Worm (Caenorhabditis elegans): Measurements from ENCODE around the gene Y37E11AL.3.
A peak's percentile ranks its signal among the peaks of the same experiment; 100 is the strongest.

The Y37E11AL.3 gene

ce11 chrIV:3725845-3726244 lies 31.1 kb downstream of the Y37E11AL.3 start, which contains the start of gene smgl-2:
Gene smgl-2 (plus strand): TSS chrIV:3726164.
- TF ChIP-seq hmg-4 (GFP tag; optimal IDR thresholded peaks at IDR 0.05) = peak; percentile 21
- TF ChIP-seq F13C5.2 (tag; optimal IDR thresholded peaks at IDR 0.05) = peak; percentile 78
- TF ChIP-seq sea-1 (GFP tag; conservative IDR thresholded peaks at IDR 0.05) = no peak

- TF ChIP-seq tbx-37 (GFP tag; conservative IDR thresholded peaks at IDR 0.05) (no peak), ets-7 (tag; optimal IDR thresholded peaks at IDR 0.05) (no peak), aly-1 (tag; optimal IDR thresholded peaks at IDR 0.05) (no peak), tbx-11 (GFP tag; IDR thresholded peaks at IDR 0.05) (no peak), flt-1 (GFP tag; IDR thresholded peaks at IDR 0.05) (no peak), tra-4 (tag; optimal IDR thresholded peaks at IDR 0.05) (no peak), B0310.2 (tag; optimal IDR thresholded peaks at IDR 0.05) (no peak), pes-1 (GFP tag; IDR thresholded peaks at IDR 0.05) (no peak), F13C5.2 (tag; optimal IDR thresholded peaks at IDR 0.05) (no peak), hmg-4 (GFP tag; optimal IDR thresholded peaks at IDR 0.05) (no peak), hmbx-1 (tag; optimal IDR thresholded peaks at IDR 0.05) (no peak), hnd-1 (tag; optimal IDR thresholded peaks at IDR 0.05) (no peak), ceh-36 (tag; optimal IDR thresholded peaks at IDR 0.05) (no peak), ama-1 (optimal IDR thresholded peaks at IDR 0.05) (no peak), scrt-1 (GFP tag; IDR thresholded peaks at IDR 0.05) (no peak), ceh-13 (GFP tag; optimal IDR thresholded peaks at IDR 0.05) (no peak)
These were observed 36.7 kb downstream of the Y37E11AL.3 start for ce11 chrIV:3731430-3731829.

ce11 chrIV:3733287-3733686 lies 38.6 kb downstream of the Y37E11AL.3 start:
- TF ChIP-seq B0310.2 (tag; optimal IDR thresholded peaks at IDR 0.05) = no peak
- no peak for TF ChIP-seq ama-1 (optimal IDR thresholded peaks at IDR 0.05)
- TF ChIP-seq tra-4 (tag; optimal IDR thresholded peaks at IDR 0.05) = no peak
- no peak for TF ChIP-seq hmg-4 (GFP tag; optimal IDR thresholded peaks at IDR 0.05)
- TF ChIP-seq scrt-1 (GFP tag; IDR thresholded peaks at IDR 0.05) = no peak
- TF ChIP-seq tbx-37 (GFP tag; conservative IDR thresholded peaks at IDR 0.05) = no peak
- TF ChIP-seq aly-1 (tag; optimal IDR thresholded peaks at IDR 0.05) = no peak
- no peak for TF ChIP-seq flt-1 (GFP tag; IDR thresholded peaks at IDR 0.05)
- no peak for TF ChIP-seq F13C5.2 (tag; optimal IDR thresholded peaks at IDR 0.05)
- TF ChIP-seq sea-1 (GFP tag; conservative IDR thresholded peaks at IDR 0.05) = no peak
- no peak for TF ChIP-seq hnd-1 (tag; optimal IDR thresholded peaks at IDR 0.05)
- TF ChIP-seq hmbx-1 (tag; optimal IDR thresholded peaks at IDR 0.05) = no peak
- no peak for TF ChIP-seq ceh-36 (tag; optimal IDR thresholded peaks at IDR 0.05)
- TF ChIP-seq pes-1 (GFP tag; IDR thresholded peaks at IDR 0.05) = no peak
- TF ChIP-seq tbx-11 (GFP tag; IDR thresholded peaks at IDR 0.05) = no peak
- no peak for TF ChIP-seq ceh-13 (GFP tag; optimal IDR thresholded peaks at IDR 0.05)
- no peak for TF ChIP-seq ets-7 (tag; optimal IDR thresholded peaks at IDR 0.05)

ce11 chrIV:3736244-3736643 lies 41.5 kb downstream of the Y37E11AL.3 start:
- TF ChIP-seq hmbx-1 (tag; optimal IDR thresholded peaks at IDR 0.05) = no peak
- TF ChIP-seq tbx-11 (GFP tag; IDR thresholded peaks at IDR 0.05) = no peak
- TF ChIP-seq pes-1 (GFP tag; IDR thresholded peaks at IDR 0.05) = no peak
- TF ChIP-seq flt-1 (GFP tag; IDR thresholded peaks at IDR 0.05) = no peak
- TF ChIP-seq F13C5.2 (tag; optimal IDR thresholded peaks at IDR 0.05) = no peak
- TF ChIP-seq hnd-1 (tag; optimal IDR thresholded peaks at IDR 0.05) = no peak
- TF ChIP-seq tbx-37 (GFP tag; conservative IDR thresholded peaks at IDR 0.05) = no peak
- no peak for TF ChIP-seq ets-7 (tag; optimal IDR thresholded peaks at IDR 0.05)
- TF ChIP-seq ceh-13 (GFP tag; optimal IDR thresholded peaks at IDR 0.05) = no peak
- no peak for TF ChIP-seq ceh-36 (tag; optimal IDR thresholded peaks at IDR 0.05)
- TF ChIP-seq scrt-1 (GFP tag; IDR thresholded peaks at IDR 0.05) = no peak
- TF ChIP-seq ama-1 (optimal IDR thresholded peaks at IDR 0.05) = no peak
- no peak for TF ChIP-seq hmg-4 (GFP tag; optimal IDR thresholded peaks at IDR 0.05)
- TF ChIP-seq sea-1 (GFP tag; conservative IDR thresholded peaks at IDR 0.05) = no peak
- TF ChIP-seq tra-4 (tag; optimal IDR thresholded peaks at IDR 0.05) = no peak
- no peak for TF ChIP-seq aly-1 (tag; optimal IDR thresholded peaks at IDR 0.05)
- TF ChIP-seq B0310.2 (tag; optimal IDR thresholded peaks at IDR 0.05) = no peak

ce11 chrIV:3738655-3739403 lies 44.1 kb downstream of the Y37E11AL.3 start, which contains the start of gene nape-2:
Gene nape-2 (minus strand): TSS chrIV:3738925.
- TF ChIP-seq ceh-13 (GFP tag; optimal IDR thresholded peaks at IDR 0.05) (no peak), tbx-11 (GFP tag; IDR thresholded peaks at IDR 0.05) (no peak), ceh-36 (tag; optimal IDR thresholded peaks at IDR 0.05) (no peak), ama-1 (optimal IDR thresholded peaks at IDR 0.05) (no peak), sea-1 (GFP tag; conservative IDR thresholded peaks at IDR 0.05) (no peak), tbx-37 (GFP tag; conservative IDR thresholded peaks at IDR 0.05) (no peak), hmg-4 (GFP tag; optimal IDR thresholded peaks at IDR 0.05) (no peak), ets-7 (tag; optimal IDR thresholded peaks at IDR 0.05) (no peak), flt-1 (GFP tag; IDR thresholded peaks at IDR 0.05) (no peak)

- TF ChIP-seq hmg-4 (GFP tag; optimal IDR thresholded peaks at IDR 0.05) (no peak), tbx-37 (GFP tag; conservative IDR thresholded peaks at IDR 0.05) (no peak), ceh-36 (tag; optimal IDR thresholded peaks at IDR 0.05) (no peak), ceh-13 (GFP tag; optimal IDR thresholded peaks at IDR 0.05) (no peak), ets-7 (tag; optimal IDR thresholded peaks at IDR 0.05) (no peak), aly-1 (tag; optimal IDR thresholded peaks at IDR 0.05) (no peak), scrt-1 (GFP tag; IDR thresholded peaks at IDR 0.05) (no peak), hnd-1 (tag; optimal IDR thresholded peaks at IDR 0.05) (no peak)
These were observed 46.2 kb downstream of the Y37E11AL.3 start, which contains the start of gene nape-1 for ce11 chrIV:3740830-3741477. Gene nape-1 (minus strand): TSS chrIV:3740880.

- TF ChIP-seq hmbx-1 (tag; optimal IDR thresholded peaks at IDR 0.05) (no peak), flt-1 (GFP tag; IDR thresholded peaks at IDR 0.05) (no peak), B0310.2 (tag; optimal IDR thresholded peaks at IDR 0.05) (no peak), F13C5.2 (tag; optimal IDR thresholded peaks at IDR 0.05) (no peak), ama-1 (optimal IDR thresholded peaks at IDR 0.05) (no peak), ceh-36 (tag; optimal IDR thresholded peaks at IDR 0.05) (no peak), ets-7 (tag; optimal IDR thresholded peaks at IDR 0.05) (no peak), scrt-1 (GFP tag; IDR thresholded peaks at IDR 0.05) (no peak), hmg-4 (GFP tag; optimal IDR thresholded peaks at IDR 0.05) (no peak), pes-1 (GFP tag; IDR thresholded peaks at IDR 0.05) (no peak), tra-4 (tag; optimal IDR thresholded peaks at IDR 0.05) (no peak), aly-1 (tag; optimal IDR thresholded peaks at IDR 0.05) (no peak), hnd-1 (tag; optimal IDR thresholded peaks at IDR 0.05) (no peak), tbx-11 (GFP tag; IDR thresholded peaks at IDR 0.05) (no peak), ceh-13 (GFP tag; optimal IDR thresholded peaks at IDR 0.05) (no peak), sea-1 (GFP tag; conservative IDR thresholded peaks at IDR 0.05) (no peak), tbx-37 (GFP tag; conservative IDR thresholded peaks at IDR 0.05) (no peak)
These were observed 47.1 kb downstream of the Y37E11AL.3 start for ce11 chrIV:3741874-3742273.
